Fruit fly (Drosophila melanogaster) whole organism, wandering third instar larva: ENCODE measurements around the gene CG8326.
A peak's percentile ranks its signal among the peaks of the same experiment; 100 is the strongest.

Experiments used
- Abd-B ChIP-seq: fragments of >200 bp; optimal IDR thresholded peaks from 2 replicates; lab custom pipeline; 2017; ENCODE audit warnings: missing biosample characterization, missing genetic modification characterization
- CG32264 ChIP-seq: fragments of 200-800 bp; sonication (Bioruptor generic); optimal IDR thresholded peaks from 2 replicates; lab custom pipeline; 2016; ENCODE audit warnings: missing biosample characterization, missing genetic modification characterization
- CG9705 ChIP-seq: fragments of 200-800 bp; sonication (Bioruptor generic); optimal IDR thresholded peaks from 2 replicates; lab custom pipeline; 2018; ENCODE audit warnings: missing biosample characterization, mild to moderate bottlenecking, missing genetic modification characterization
- CrebA ChIP-seq: fragments of 200-800 bp; sonication (Bioruptor generic); optimal IDR thresholded peaks from 2 replicates; lab custom pipeline; 2016; ENCODE audit warnings: missing biosample characterization, mild to moderate bottlenecking, missing genetic modification characterization, borderline replicate concordance
- Dfd ChIP-seq: fragments of >200 bp; optimal IDR thresholded peaks from 2 replicates; lab custom pipeline; 2017; ENCODE audit warnings: missing biosample characterization, missing genetic modification characterization
- Dif ChIP-seq: fragments of 200-275, 200-300 bp; sonication (Bioruptor generic); optimal IDR thresholded peaks from 2 replicates; lab custom pipeline; 2018; ENCODE audit warnings: missing biosample characterization, missing genetic modification characterization; ENCODE audit not compliant: partially characterized antibody
- GATAd ChIP-seq: sonication (Bioruptor generic); optimal IDR thresholded peaks from 2 replicates; lab custom pipeline; 2016; ENCODE audit warnings: missing biosample characterization, missing genetic modification characterization
- HLH106 ChIP-seq: fragments of 200-800 bp; optimal IDR thresholded peaks from 3 replicates; lab custom pipeline; 2019; ENCODE audit warnings: missing biosample characterization, mild to moderate bottlenecking, missing genetic modification characterization, moderate library complexity
- Hnf4 ChIP-seq: fragments of 200-800 bp; sonication (Bioruptor generic); optimal IDR thresholded peaks from 2 replicates; lab custom pipeline; 2016; ENCODE audit warnings: missing biosample characterization, mild to moderate bottlenecking, missing genetic modification characterization
- Hr78 ChIP-seq: fragments of >200 bp; optimal IDR thresholded peaks from 2 replicates; lab custom pipeline; 2017; ENCODE audit warnings: missing biosample characterization, missing genetic modification characterization
- Hr83 ChIP-seq: fragments of 200-300 bp; sonication (Bioruptor generic); optimal IDR thresholded peaks from 2 replicates; lab custom pipeline; 2016; ENCODE audit warnings: missing biosample characterization, mild to moderate bottlenecking, missing genetic modification characterization, moderate library complexity; ENCODE audit not compliant: poor library complexity, severe bottlenecking
- Jra ChIP-seq: sonication (Bioruptor generic); optimal IDR thresholded peaks from 2 replicates; lab custom pipeline; 2016; ENCODE audit warnings: missing biosample characterization, missing genetic modification characterization
- Mio ChIP-seq: sonication (Bioruptor generic); optimal IDR thresholded peaks from 2 replicates; lab custom pipeline; 2016; ENCODE audit warnings: missing biosample characterization, missing genetic modification characterization
- Myc ChIP-seq: fragments of >200 bp; optimal IDR thresholded peaks from 2 replicates; lab custom pipeline; 2017
- N ChIP-seq: fragments of >200 bp; optimal IDR thresholded peaks from 2 replicates; lab custom pipeline; 2018; ENCODE audit warnings: missing biosample characterization, missing external identifiers, missing genetic modification characterization
- Rel ChIP-seq, 2 experiments: fragments of 200-800 bp; sonication (Bioruptor generic) in 1 of 2; optimal IDR thresholded peaks; 2 replicates in 1 of 2; 3 replicates in 1 of 2; lab custom pipeline; 2016 to 2019; ENCODE audit warnings: mild to moderate bottlenecking in 2 of 2, missing biosample characterization in 2 of 2, missing genetic modification characterization in 2 of 2, moderate library complexity in 1 of 2
- Vsx2 ChIP-seq: fragments of 200-300, 225-300 bp; sonication (Bioruptor generic); optimal IDR thresholded peaks from 2 replicates; lab custom pipeline; 2018; ENCODE audit warnings: missing biosample characterization, missing genetic modification characterization; ENCODE audit not compliant: partially characterized antibody
- br ChIP-seq: fragments of 200-800 bp; sonication (Bioruptor generic); optimal IDR thresholded peaks from 2 replicates; lab custom pipeline; 2016; ENCODE audit warnings: missing biosample characterization, missing genetic modification characterization
- brk ChIP-seq: fragments of 200-800 bp; sonication (Bioruptor generic); optimal IDR thresholded peaks from 2 replicates; lab custom pipeline; 2016; ENCODE audit warnings: missing biosample characterization, mild to moderate bottlenecking, missing genetic modification characterization
- dl ChIP-seq, 2 experiments: fragments of 175-275, 200-275 bp in 1 of 2; fragments of 200-275 bp in 1 of 2; sonication (Bioruptor generic); optimal IDR thresholded peaks; lab custom pipeline; 2018; ENCODE audit warnings: mild to moderate bottlenecking in 2 of 2, missing biosample characterization in 2 of 2, missing genetic modification characterization in 2 of 2, moderate library complexity in 2 of 2; ENCODE audit not compliant: partially characterized antibody in 2 of 2, insufficient read depth in 1 of 2
- dmrt93B ChIP-seq: fragments of 200-800 bp; sonication (Bioruptor generic); optimal IDR thresholded peaks from 2 replicates; lab custom pipeline; 2018; ENCODE audit warnings: missing biosample characterization, mild to moderate bottlenecking, missing genetic modification characterization
- dsf ChIP-seq: sonication (Bioruptor generic); optimal IDR thresholded peaks from 2 replicates; lab custom pipeline; 2016; ENCODE audit warnings: missing biosample characterization, missing genetic modification characterization, borderline replicate concordance
- ey ChIP-seq: fragments of 200-800 bp; sonication (Bioruptor generic); optimal IDR thresholded peaks from 2 replicates; lab custom pipeline; 2016; ENCODE audit warnings: missing biosample characterization, missing genetic modification characterization
- foxo ChIP-seq, 2 experiments: fragments of 200-800 bp; sonication (Bioruptor generic); optimal IDR thresholded peaks; 2 replicates in 1 of 2; 3 replicates in 1 of 2; lab custom pipeline; 2016 to 2017; ENCODE audit warnings: missing biosample characterization in 2 of 2, missing genetic modification characterization in 2 of 2
- fru ChIP-seq: fragments of 200-800 bp; sonication (Bioruptor generic); optimal IDR thresholded peaks from 3 replicates; lab custom pipeline; 2016; ENCODE audit warnings: missing biosample characterization, mild to moderate bottlenecking, missing genetic modification characterization
- h ChIP-seq: fragments of 200-800 bp; sonication (Bioruptor generic); optimal IDR thresholded peaks from 3 replicates; lab custom pipeline; 2016; ENCODE audit warnings: missing biosample characterization, mild to moderate bottlenecking, missing genetic modification characterization
- lola ChIP-seq: fragments of >200 bp; optimal IDR thresholded peaks from 2 replicates; lab custom pipeline; 2017; ENCODE audit warnings: missing biosample characterization, missing genetic modification characterization
- pan ChIP-seq: fragments of >200 bp; optimal IDR thresholded peaks from 2 replicates; lab custom pipeline; 2017
- psq ChIP-seq: fragments of 200-800 bp; sonication (Bioruptor generic); optimal IDR thresholded peaks from 3 replicates; lab custom pipeline; 2017; ENCODE audit warnings: missing biosample characterization, mild to moderate bottlenecking, missing genetic modification characterization, moderate library complexity
- rgr ChIP-seq: fragments of 200-800 bp; sonication (Bioruptor generic); optimal IDR thresholded peaks from 3 replicates; lab custom pipeline; 2016; ENCODE audit warnings: missing biosample characterization, mild to moderate bottlenecking, missing genetic modification characterization
- sage ChIP-seq: fragments of 200-800 bp; sonication (Bioruptor generic); optimal IDR thresholded peaks from 2 replicates; lab custom pipeline; 2016; ENCODE audit warnings: missing biosample characterization, mild to moderate bottlenecking, missing genetic modification characterization
- tai ChIP-seq: sonication (Bioruptor generic); optimal IDR thresholded peaks from 2 replicates; lab custom pipeline; 2016; ENCODE audit warnings: missing biosample characterization, missing genetic modification characterization
- usp ChIP-seq: fragments of >200 bp; optimal IDR thresholded peaks from 2 replicates; lab custom pipeline; 2017; ENCODE audit warnings: missing biosample characterization, missing genetic modification characterization
- woc ChIP-seq: sonication (Bioruptor generic); optimal IDR thresholded peaks from 2 replicates; lab custom pipeline; 2016; ENCODE audit warnings: missing biosample characterization, mild to moderate bottlenecking, missing genetic modification characterization

CG8326 gene

DNA sequence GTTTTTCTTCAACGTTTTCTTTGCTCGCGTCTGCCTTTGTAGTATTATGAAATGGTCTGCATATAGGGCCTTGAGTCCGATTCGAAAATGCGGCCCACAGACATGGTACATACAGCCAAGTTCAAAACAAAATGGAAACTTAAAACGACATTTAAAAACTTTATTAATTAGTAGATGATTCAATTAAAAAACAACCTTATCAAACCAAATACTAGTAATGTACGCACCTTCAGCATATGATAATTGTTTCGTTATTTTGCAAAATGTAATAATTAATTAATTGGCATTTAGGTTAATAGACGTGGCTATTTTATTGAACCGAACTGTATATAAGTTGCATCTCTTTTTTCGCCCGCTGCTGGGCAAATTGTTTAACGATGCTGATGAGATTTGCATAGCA lies 34.5 kb downstream of the CG8326 start:
- TF ChIP-seq Myc (no peak), fru (GFP tag; lab: Kevin White, UChicago) (no peak), foxo (GFP tag; optimal IDR thresholded peaks at IDR 0.05; lab: Kevin White, UChicago) (no peak), Hr78 (GFP tag; lab: Kevin White, UChicago) (no peak)

DNA sequence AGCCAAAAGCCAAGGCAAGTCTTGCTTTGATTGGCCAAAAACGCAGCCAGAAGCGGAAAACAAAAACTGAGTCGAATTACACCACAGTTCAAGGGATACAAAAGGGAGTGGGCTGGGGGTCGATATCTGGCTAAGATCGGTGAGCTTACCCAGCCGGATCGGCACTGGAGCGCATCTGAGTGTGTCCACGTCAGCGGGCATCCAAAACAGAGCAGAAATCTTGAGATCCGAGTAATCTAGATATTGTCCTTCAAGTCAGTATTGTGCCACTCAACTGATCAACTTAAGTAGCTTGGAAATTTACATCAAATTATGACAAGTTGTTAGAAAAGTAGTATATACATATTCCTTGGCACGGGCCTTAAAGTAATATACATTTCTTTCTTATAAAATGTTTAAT lies 40.7 kb downstream of the CG8326 start, which contains the start of gene CG12992:
CG12992 (plus strand) TSS at position 301 of the 400 bp plus-strand sequence.
- TF ChIP-seq Hr78 (GFP tag; lab: Kevin White, UChicago), result no peak
- no peak for TF ChIP-seq Rel (GFP tag; optimal IDR thresholded peaks at IDR 0.05; lab: Kevin White, UChicago)
- TF ChIP-seq Rel (tag; optimal IDR thresholded peaks at IDR 0.05; lab: Kevin White, UChicago), result no peak
- no peak for TF ChIP-seq Dfd (GFP tag; lab: Kevin White, UChicago)
- no peak for TF ChIP-seq dsf
- no peak for TF ChIP-seq GATAd (GFP tag; lab: Kevin White, UChicago)
- no peak for TF ChIP-seq HLH106 (tag; lab: Kevin White, UChicago)
- no peak for TF ChIP-seq CG32264 (GFP tag; lab: Kevin White, UChicago)
- TF ChIP-seq Jra (GFP tag; lab: Kevin White, UChicago), result no peak
- TF ChIP-seq, all 38 proteins: peak for 0

- TF ChIP-seq Dif (GFP tag; lab: Kevin White, UChicago) (no peak), woc (GFP tag; lab: Kevin White, UChicago) (no peak), Rel (GFP tag; optimal IDR thresholded peaks at IDR 0.05; lab: Kevin White, UChicago) (no peak), Rel (tag; optimal IDR thresholded peaks at IDR 0.05; lab: Kevin White, UChicago) (no peak), Mio (GFP tag; lab: Kevin White, UChicago) (no peak), CrebA (no peak), usp (GFP tag; lab: Kevin White, UChicago) (no peak), Myc (no peak), Dfd (GFP tag; lab: Kevin White, UChicago) (no peak), HLH106 (tag; lab: Kevin White, UChicago) (no peak), ey (GFP tag; lab: Kevin White, UChicago) (peak; percentile 19), psq (GFP tag; lab: Kevin White, UChicago) (peak; percentile 10), h (GFP tag; lab: Kevin White, UChicago) (no peak), CG9705 (GFP tag; lab: Kevin White, UChicago) (no peak), dmrt93B (GFP tag; lab: Kevin White, UChicago) (no peak), pan (lab: Kevin White, UChicago) (no peak), rgr (GFP tag; lab: Kevin White, UChicago) (peak; percentile 11), brk (no peak), Abd-B (GFP tag; lab: Kevin White, UChicago) (no peak), Hr78 (GFP tag; lab: Kevin White, UChicago) (no peak), dl (GFP tag; optimal IDR thresholded peaks at IDR 0.05; lab: Kevin White, UChicago; ENCODE audit: insufficient read depth in 1 of 2, partially characterized antibody in 2 of 2) (no peak), sage (GFP tag; lab: Kevin White, UChicago) (no peak), GATAd (GFP tag; lab: Kevin White, UChicago) (no peak), fru (GFP tag; lab: Kevin White, UChicago) (no peak), dsf (no peak), N (GFP tag; lab: Kevin White, UChicago) (no peak)
Measured at dm6 chrX:17588134-17588533, 41.2 kb downstream of the CG8326 start.

DNA sequence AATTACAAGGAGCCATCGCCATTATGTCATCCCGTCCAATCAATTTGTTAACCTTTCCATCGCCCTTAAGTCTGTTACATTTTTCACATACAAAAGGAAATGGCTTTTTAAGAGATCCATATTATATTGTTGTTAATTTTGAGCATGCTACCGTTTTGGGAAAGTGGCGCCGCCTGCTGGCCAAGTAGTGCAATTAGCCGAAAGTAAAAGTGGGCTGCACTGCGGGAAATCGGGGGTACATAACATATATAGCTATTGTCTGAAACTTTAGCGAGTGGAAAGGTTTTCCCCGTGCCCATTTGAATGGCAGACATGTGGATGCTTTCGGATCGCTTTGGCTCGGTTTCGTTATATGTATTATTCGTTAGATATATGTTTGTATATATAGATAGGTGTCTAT lies 43.4 kb downstream of the CG8326 start:
- no peak for TF ChIP-seq woc (GFP tag; lab: Kevin White, UChicago)
- TF ChIP-seq sage (GFP tag; lab: Kevin White, UChicago), result no peak
- no peak for TF ChIP-seq CrebA
- no peak for TF ChIP-seq Hnf4 (GFP tag; lab: Kevin White, UChicago)
- TF ChIP-seq Hr83 (GFP tag; lab: Kevin White, UChicago), result no peak

DNA sequence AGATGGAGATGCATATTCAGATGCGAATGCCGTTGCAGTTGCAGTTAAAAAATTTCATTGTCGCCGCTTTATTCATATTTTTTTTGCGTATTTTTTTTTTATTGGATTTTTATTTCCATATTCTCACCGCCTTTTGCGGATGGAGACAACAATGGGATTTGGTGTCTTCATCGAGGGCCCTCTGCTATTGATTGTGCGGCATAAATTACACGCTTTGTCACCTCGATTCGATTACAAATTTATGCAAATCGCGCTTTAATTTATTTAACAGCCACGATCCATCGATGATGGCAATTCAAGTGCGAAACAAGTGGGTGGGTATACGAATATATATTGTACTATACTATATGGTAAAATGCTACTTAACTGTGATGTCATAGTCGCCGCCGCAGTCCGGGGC lies 45.6 kb downstream of the CG8326 start:
- TF ChIP-seq fru (GFP tag; lab: Kevin White, UChicago), result no peak
- no peak for TF ChIP-seq Hnf4 (GFP tag; lab: Kevin White, UChicago)
- TF ChIP-seq Jra (GFP tag; lab: Kevin White, UChicago), result no peak
- no peak for TF ChIP-seq GATAd (GFP tag; lab: Kevin White, UChicago)
- no peak for TF ChIP-seq Hr83 (GFP tag; lab: Kevin White, UChicago)
- TF ChIP-seq dl (GFP tag; optimal IDR thresholded peaks at IDR 0.05; lab: Kevin White, UChicago; ENCODE audit: insufficient read depth in 1 of 2, partially characterized antibody in 2 of 2), result no peak
- TF ChIP-seq h (GFP tag; lab: Kevin White, UChicago), result no peak
- TF ChIP-seq psq (GFP tag; lab: Kevin White, UChicago), result no peak
- TF ChIP-seq ey (GFP tag; lab: Kevin White, UChicago), result no peak
- TF ChIP-seq tai, result no peak
- TF ChIP-seq Vsx2 (GFP tag; lab: Kevin White, UChicago), result no peak
- TF ChIP-seq Hr78 (GFP tag; lab: Kevin White, UChicago), result no peak
- TF ChIP-seq sage (GFP tag; lab: Kevin White, UChicago), result no peak
- no peak for TF ChIP-seq N (GFP tag; lab: Kevin White, UChicago)
- TF ChIP-seq br (GFP tag; lab: Kevin White, UChicago), result no peak
- no peak for TF ChIP-seq CG9705 (GFP tag; lab: Kevin White, UChicago)
- TF ChIP-seq lola, result no peak
